Fruit fly (Drosophila melanogaster) whole organism, embryonic: ENCODE data around the gene SdhC.

ENCODE experiments used
- C15 ChIP-seq: fragments of 200-800 bp; sonication (Bioruptor generic); IDR thresholded peaks from 3 replicates; pipeline ENCODE4 v1.3.6; 2022; ENCODE audit warnings: missing biosample characterization, missing genetic modification characterization
- CG10267 ChIP-seq: fragments of 200-800 bp; sonication (Bioruptor generic); optimal IDR thresholded peaks from 2 replicates; lab custom pipeline; 2018; ENCODE audit warnings: missing biosample characterization, mild to moderate bottlenecking, missing genetic modification characterization, moderate library complexity
- CG10959 ChIP-seq: fragments of 200-800 bp; sonication (Bioruptor generic); IDR thresholded peaks from 2 replicates; pipeline ENCODE4 v1.3.6; 2022; ENCODE audit warnings: missing biosample characterization, missing genetic modification characterization
- CG10979 ChIP-seq: fragments of 200-800 bp; sonication (Bioruptor generic); optimal IDR thresholded peaks from 2 replicates; lab custom pipeline; 2018; ENCODE audit warnings: missing biosample characterization, mild to moderate bottlenecking, missing genetic modification characterization, moderate library complexity
- CG11093 ChIP-seq: fragments of 200-800 bp; sonication (Bioruptor generic); IDR thresholded peaks from 3 replicates; pipeline ENCODE4 v1.3.6; 2022; ENCODE audit warnings: missing biosample characterization, missing genetic modification characterization
- CG11398 ChIP-seq: fragments of 200-800 bp; sonication (Bioruptor generic); optimal IDR thresholded peaks from 2 replicates; lab custom pipeline; 2016; ENCODE audit warnings: missing biosample characterization, missing genetic modification characterization
- CG11504 ChIP-seq: fragments of 200-800 bp; sonication (Bioruptor generic); optimal IDR thresholded peaks from 3 replicates; lab custom pipeline; 2019; ENCODE audit warnings: missing biosample characterization, mild to moderate bottlenecking, missing genetic modification characterization, moderate library complexity
- CG11560 ChIP-seq: fragments of 200-800 bp; sonication (Bioruptor generic); IDR thresholded peaks from 3 replicates; pipeline ENCODE4 v1.3.6; 2022; ENCODE audit warnings: missing biosample characterization, missing genetic modification characterization
- CG12391 ChIP-seq: fragments of 200-800 bp; sonication (Bioruptor generic); optimal IDR thresholded peaks from 3 replicates; lab custom pipeline; 2018; ENCODE audit warnings: missing biosample characterization, mild to moderate bottlenecking, missing genetic modification characterization, moderate library complexity
- CG13287 ChIP-seq: fragments of 200-800 bp; sonication (Bioruptor generic); IDR thresholded peaks from 2 replicates; pipeline ENCODE4 v1.3.6; 2022; ENCODE audit warnings: missing biosample characterization, missing genetic modification characterization; ENCODE audit not compliant: partially characterized antibody
- CG14860 ChIP-seq: fragments of 200-800 bp; sonication (Bioruptor generic); IDR thresholded peaks from 3 replicates; pipeline ENCODE4 v1.3.6; 2022; ENCODE audit warnings: missing biosample characterization, missing genetic modification characterization; ENCODE audit not compliant: partially characterized antibody
- CG15601 ChIP-seq: fragments of 200-800 bp; sonication (Bioruptor generic); optimal IDR thresholded peaks from 3 replicates; lab custom pipeline; 2019; ENCODE audit warnings: missing biosample characterization, mild to moderate bottlenecking, missing genetic modification characterization, moderate library complexity
- CG15696 ChIP-seq: fragments of 200-800 bp; sonication (Bioruptor generic); optimal IDR thresholded peaks from 2 replicates; lab custom pipeline; 2019; ENCODE audit warnings: missing biosample characterization, mild to moderate bottlenecking, missing genetic modification characterization, moderate library complexity
- CG17328 ChIP-seq: fragments of 200-800 bp; sonication (Bioruptor generic); IDR thresholded peaks from 2 replicates; pipeline ENCODE4 v1.3.6; 2022; ENCODE audit warnings: missing biosample characterization, missing genetic modification characterization
- CG18011 ChIP-seq: fragments of 200-800 bp; sonication (Bioruptor generic); optimal IDR thresholded peaks from 2 replicates; lab custom pipeline; 2017; ENCODE audit warnings: missing biosample characterization, missing genetic modification characterization, mild to moderate bottlenecking, moderate library complexity, missing genotype
- CG3065 ChIP-seq: fragments of 200-800 bp; sonication (Bioruptor generic); optimal IDR thresholded peaks from 2 replicates; lab custom pipeline; 2016; ENCODE audit warnings: missing biosample characterization, missing genetic modification characterization
- CG33213 ChIP-seq: fragments of 200-800 bp; sonication (Bioruptor generic); optimal IDR thresholded peaks from 3 replicates; lab custom pipeline; 2016; ENCODE audit warnings: missing biosample characterization, missing genetic modification characterization
- CG34376 ChIP-seq: fragments of 200-800 bp; sonication (Bioruptor generic); optimal IDR thresholded peaks from 2 replicates; lab custom pipeline; 2018; ENCODE audit warnings: missing biosample characterization, mild to moderate bottlenecking, missing genetic modification characterization
- CG3838 ChIP-seq: fragments of 200-800 bp; sonication (Bioruptor generic); optimal IDR thresholded peaks from 3 replicates; lab custom pipeline; 2016; ENCODE audit warnings: missing biosample characterization, missing genetic modification characterization
- CG5953 ChIP-seq: fragments of 200-800 bp; sonication (Bioruptor generic); IDR thresholded peaks from 2 replicates; pipeline ENCODE4 v1.3.6; 2022; ENCODE audit warnings: missing biosample characterization, missing genetic modification characterization
- CG6254 ChIP-seq: fragments of 200-800 bp; sonication (Bioruptor generic); optimal IDR thresholded peaks from 3 replicates; lab custom pipeline; 2017; ENCODE audit warnings: mild to moderate bottlenecking, missing biosample characterization, missing genetic modification reagents, missing genetic modification characterization
- CG6813 ChIP-seq: fragments of 200-800 bp; sonication (Bioruptor generic); optimal IDR thresholded peaks from 2 replicates; lab custom pipeline; 2017; ENCODE audit warnings: missing biosample characterization, missing genetic modification characterization, mild to moderate bottlenecking, moderate library complexity, missing genetic modification reagents
- CoRest ChIP-seq: fragments of 200-800 bp; sonication (Bioruptor generic); optimal IDR thresholded peaks from 3 replicates; lab custom pipeline; 2018; ENCODE audit warnings: missing biosample characterization, mild to moderate bottlenecking, missing genetic modification characterization, moderate library complexity
- Dek ChIP-seq: fragments of 200-800 bp; sonication (Bioruptor generic); optimal IDR thresholded peaks from 3 replicates; lab custom pipeline; 2019; ENCODE audit warnings: missing biosample characterization, mild to moderate bottlenecking, missing genetic modification characterization, moderate library complexity
- Ets65A ChIP-seq: fragments of 200-800 bp; sonication (Bioruptor generic); peaks from one replicate; lab custom pipeline; 2016; ENCODE audit warnings: missing biosample characterization, missing genetic modification characterization
- GATAe ChIP-seq: fragments of 200-800 bp; sonication (Bioruptor generic); conservative IDR thresholded peaks from 2 replicates; pipeline ENCODE4 v1.3.6; 2022; ENCODE audit warnings: missing biosample characterization, missing genetic modification characterization
- Hey ChIP-seq: fragments of 200-800 bp; sonication (Bioruptor generic); optimal IDR thresholded peaks from 3 replicates; lab custom pipeline; 2018; ENCODE audit warnings: missing biosample characterization, mild to moderate bottlenecking, missing genetic modification characterization
- MBD-R2 ChIP-seq: fragments of 200-800 bp; sonication (Bioruptor generic); IDR thresholded peaks from 2 replicates; pipeline ENCODE4 v1.3.6; 2022; ENCODE audit warnings: missing biosample characterization, missing genetic modification characterization
- MTF-1 ChIP-seq: fragments of 200-800 bp; sonication (Bioruptor generic); optimal IDR thresholded peaks from 2 replicates; lab custom pipeline; 2018; ENCODE audit warnings: missing biosample characterization, mild to moderate bottlenecking, missing genetic modification characterization, borderline replicate concordance
- Ptx1 ChIP-seq: fragments of 200-800 bp; sonication (Bioruptor generic); IDR thresholded peaks from 2 replicates; pipeline ENCODE4 v1.3.6; 2022; ENCODE audit warnings: missing biosample characterization, missing genetic modification characterization
- Xbp1 ChIP-seq: fragments of 200-800 bp; sonication (Bioruptor generic); optimal IDR thresholded peaks from 3 replicates; lab custom pipeline; 2016; ENCODE audit warnings: missing biosample characterization, mild to moderate bottlenecking, missing genetic modification characterization
- ci ChIP-seq: fragments of 200-800 bp; sonication (Bioruptor generic); IDR thresholded peaks from 3 replicates; pipeline ENCODE4 v1.3.6; 2022; ENCODE audit warnings: missing biosample characterization, missing genetic modification characterization
- corto ChIP-seq: fragments of 200-800 bp; sonication (Bioruptor generic); optimal IDR thresholded peaks from 2 replicates; lab custom pipeline; 2016; ENCODE audit warnings: missing biosample characterization, mild to moderate bottlenecking, missing genetic modification characterization, moderate library complexity
- croc ChIP-seq: fragments of 200-800 bp; sonication (Bioruptor generic); conservative IDR thresholded peaks from 3 replicates; pipeline ENCODE4 v1.3.6; 2022; ENCODE audit warnings: missing biosample characterization, missing genetic modification characterization
- da ChIP-seq: fragments of 200-800 bp; sonication (Bioruptor generic); optimal IDR thresholded peaks from 2 replicates; lab custom pipeline; 2016; ENCODE audit warnings: missing biosample characterization, missing genetic modification characterization
- dmrt99B ChIP-seq: fragments of 200-800 bp; sonication (Bioruptor generic); optimal IDR thresholded peaks from 2 replicates; lab custom pipeline; 2018; ENCODE audit warnings: missing biosample characterization, mild to moderate bottlenecking, missing genetic modification characterization, moderate library complexity
- en ChIP-seq: fragments of 200-800 bp; sonication (Bioruptor generic); optimal IDR thresholded peaks from 2 replicates; lab custom pipeline; 2016; ENCODE audit warnings: missing biosample characterization, missing genetic modification characterization
- exex ChIP-seq: fragments of 200-800 bp; sonication (Bioruptor generic); optimal IDR thresholded peaks from 4 replicates; lab custom pipeline; 2018; ENCODE audit warnings: missing biosample characterization, mild to moderate bottlenecking, missing genetic modification characterization, moderate library complexity
- fru ChIP-seq: fragments of >200 bp; optimal IDR thresholded peaks from 2 replicates; lab custom pipeline; 2017
- grn ChIP-seq: fragments of 200-800 bp; sonication (Bioruptor generic); optimal IDR thresholded peaks from 3 replicates; lab custom pipeline; 2017; ENCODE audit warnings: missing biosample characterization, missing genetic modification characterization
- mirr ChIP-seq: fragments of 200-800 bp; sonication (Bioruptor generic); optimal IDR thresholded peaks from 3 replicates; lab custom pipeline; 2018; ENCODE audit warnings: missing biosample characterization, mild to moderate bottlenecking, missing genetic modification characterization
- peb ChIP-seq: fragments of 200-800 bp; sonication (Bioruptor generic); IDR thresholded peaks from 2 replicates; pipeline ENCODE4 v1.3.6; 2022; ENCODE audit warnings: missing biosample characterization, missing genetic modification characterization
- psq ChIP-seq: fragments of 200-800 bp; sonication (Bioruptor generic); optimal IDR thresholded peaks from 2 replicates; lab custom pipeline; 2017; ENCODE audit warnings: missing biosample characterization, missing genetic modification characterization
- repo ChIP-seq: fragments of 200-800 bp; sonication (Bioruptor generic); optimal IDR thresholded peaks from 2 replicates; lab custom pipeline; 2016; ENCODE audit warnings: missing biosample characterization, missing genetic modification characterization
- sd ChIP-seq: fragments of 200-800 bp; sonication (Bioruptor generic); optimal IDR thresholded peaks from 3 replicates; lab custom pipeline; 2018; ENCODE audit warnings: missing biosample characterization, mild to moderate bottlenecking, missing genetic modification characterization, moderate library complexity
- sug ChIP-seq: fragments of 200-800 bp; optimal IDR thresholded peaks from 2 replicates; lab custom pipeline; 2019; ENCODE audit warnings: missing biosample characterization, mild to moderate bottlenecking, missing genetic modification characterization, moderate library complexity
- tgo ChIP-seq: fragments of 200-800 bp; sonication (Bioruptor generic); IDR thresholded peaks from 3 replicates; pipeline ENCODE4 v1.3.6; 2022; ENCODE audit warnings: missing biosample characterization, missing genetic modification characterization
- toy ChIP-seq: fragments of 200-800 bp; sonication (Bioruptor generic); IDR thresholded peaks from 2 replicates; pipeline ENCODE4 v1.3.6; 2022; ENCODE audit warnings: missing biosample characterization, missing genetic modification characterization
- unc-4 ChIP-seq: fragments of 200-800 bp; sonication (Bioruptor generic); IDR thresholded peaks from 2 replicates; pipeline ENCODE4 v1.3.6; 2022; ENCODE audit warnings: missing biosample characterization, missing genetic modification characterization; ENCODE audit not compliant: partially characterized antibody

The SdhC gene

dm6 chr3R:11178300-11178699 lies 31.3 kb downstream of the SdhC start (continued):
- TF ChIP-seq CG14860 (GFP tag; lab: Robert Waterston, UW): no peak
- no peak for TF ChIP-seq CG10959 (GFP tag; lab: Robert Waterston, UW)
- TF ChIP-seq CG33213: no peak
- TF ChIP-seq peb (GFP tag; lab: Robert Waterston, UW): no peak
- TF ChIP-seq CoRest (tag; lab: Kevin White, UChicago): no peak
- no peak for TF ChIP-seq CG3838 (GFP tag; lab: Kevin White, UChicago)
- TF ChIP-seq CG17328 (GFP tag; lab: Robert Waterston, UW): no peak
- TF ChIP-seq CG10267 (tag; lab: Kevin White, UChicago): no peak
- no peak for TF ChIP-seq CG6254 (GFP tag; lab: Kevin White, UChicago)
- no peak for TF ChIP-seq CG13287 (GFP tag; lab: Robert Waterston, UW)
- no peak for TF ChIP-seq toy
- TF ChIP-seq CG10979 (tag; lab: Kevin White, UChicago): no peak
- no peak for TF ChIP-seq MBD-R2 (GFP tag; lab: Robert Waterston, UW)
- peak; percentile 13 for TF ChIP-seq dmrt99B (tag; lab: Kevin White, UChicago)
- no peak for TF ChIP-seq psq (GFP tag; lab: Kevin White, UChicago)
- TF ChIP-seq CG11504 (tag; lab: Kevin White, UChicago): peak; percentile 37
- TF ChIP-seq Hey (tag; lab: Kevin White, UChicago): no peak
- no peak for TF ChIP-seq Ets65A
- no peak for TF ChIP-seq croc
- no peak for TF ChIP-seq grn (GFP tag; lab: Kevin White, UChicago)
- TF ChIP-seq da (GFP tag; lab: Kevin White, UChicago): no peak
- no peak for TF ChIP-seq MTF-1
- TF ChIP-seq exex (tag; lab: Kevin White, UChicago): peak; percentile 42
- no peak for TF ChIP-seq unc-4 (GFP tag; lab: Robert Waterston, UW)
- no peak for TF ChIP-seq fru (lab: Kevin White, UChicago)
- TF ChIP-seq CG6813 (GFP tag; lab: Kevin White, UChicago): peak; percentile 23
- TF ChIP-seq CG11093 (GFP tag; lab: Robert Waterston, UW): no peak
- TF ChIP-seq CG3065: no peak
- no peak for TF ChIP-seq corto (GFP tag; lab: Kevin White, UChicago)
- TF ChIP-seq CG11398 (GFP tag; lab: Kevin White, UChicago): no peak
- TF ChIP-seq tgo: no peak
- no peak for TF ChIP-seq CG12391 (tag; lab: Kevin White, UChicago)
- no peak for TF ChIP-seq sd (tag; lab: Kevin White, UChicago)
- no peak for TF ChIP-seq CG15696 (tag; lab: Kevin White, UChicago)
- no peak for TF ChIP-seq CG5953
- peak; percentile 11 for TF ChIP-seq CG15601 (tag; lab: Kevin White, UChicago)
- no peak for TF ChIP-seq CG18011
- TF ChIP-seq en: no peak
- peak; percentile 13; the same call in 1 of the 2 replicates for TF ChIP-seq Ptx1 (GFP tag; lab: Robert Waterston, UW)
- 0 out of 3 replicates have a peak, but pooled peaks have one; percentile 14 for TF ChIP-seq ci (GFP tag; lab: Robert Waterston, UW)
- TF ChIP-seq C15 (GFP tag; lab: Robert Waterston, UW): no peak
- TF ChIP-seq, all 482 proteins: peak for 38

dm6 chr3R:11177579-11177978 lies 32.1 kb downstream of the SdhC start:
- no peak for TF ChIP-seq Xbp1 (GFP tag; lab: Kevin White, UChicago)
- TF ChIP-seq mirr (GFP tag; lab: Kevin White, UChicago): peak; percentile 84
- no peak for TF ChIP-seq CG11560 (tag; lab: Robert Waterston, UW)
- TF ChIP-seq Dek (tag; lab: Kevin White, UChicago): no peak
- TF ChIP-seq GATAe (GFP tag; lab: Robert Waterston, UW): peak; percentile 60
- TF ChIP-seq repo: no peak
- TF ChIP-seq grn (GFP tag; lab: Kevin White, UChicago): peak; percentile 62
- peak; percentile 91 for TF ChIP-seq exex (tag; lab: Kevin White, UChicago)
- peak; percentile 27 for TF ChIP-seq sug (tag; lab: Kevin White, UChicago)
- peak; percentile 39 for TF ChIP-seq CG34376 (GFP tag; lab: Kevin White, UChicago)
- peak; percentile 68 for TF ChIP-seq sd (tag; lab: Kevin White, UChicago)
- TF ChIP-seq, all 482 proteins: peak for 7
